Worm (Caenorhabditis elegans) whole organism, L2 larva: ENCODE results near the gene ser-1.

Source experiments
- C34F6.9 ChIP-seq: fragments of 150-350 bp; optimal IDR thresholded peaks from 2 replicates; lab custom pipeline; 2014; ENCODE audit warnings: missing biosample characterization, missing genetic modification characterization
- F13H6.1 ChIP-seq: sonication (generic microtip); optimal IDR thresholded peaks from 2 replicates; lab custom pipeline; 2016; ENCODE audit warnings: missing genetic modification characterization, missing compliant biosample characterization
- ZK546.5 ChIP-seq: sonication (generic microtip); optimal IDR thresholded peaks from 2 replicates; lab custom pipeline; 2017; ENCODE audit warnings: missing biosample characterization, missing genetic modification characterization
- ama-1 ChIP-seq: fragments of 150-350 bp; optimal IDR thresholded peaks from 2 replicates; lab custom pipeline; 2018; ENCODE audit warnings: inconsistent platforms
- blmp-1 ChIP-seq: sonication (generic microtip); optimal IDR thresholded peaks from 2 replicates; lab custom pipeline; 2017; ENCODE audit warnings: missing genetic modification characterization, mild to moderate bottlenecking, missing compliant biosample characterization, antibody characterized with exemption, moderate library complexity; ENCODE audit not compliant: insufficient read depth
- ceh-16 ChIP-seq: fragments of 150-350 bp; optimal IDR thresholded peaks from 2 replicates; lab custom pipeline; 2014; ENCODE audit warnings: missing biosample characterization, missing genetic modification characterization
- crh-2 ChIP-seq: sonication (generic microtip); optimal IDR thresholded peaks from 2 replicates; lab custom pipeline; 2017; ENCODE audit warnings: missing biosample characterization, missing genetic modification characterization
- egl-27 ChIP-seq: sonication (generic microtip); optimal IDR thresholded peaks from 3 replicates; lab custom pipeline; 2017; ENCODE audit warnings: missing biosample characterization, missing genetic modification reagents, missing genetic modification characterization
- elt-1 ChIP-seq: fragments of 150-350 bp; optimal IDR thresholded peaks from 2 replicates; lab custom pipeline; 2014; ENCODE audit warnings: missing biosample characterization, missing genetic modification characterization
- elt-3 ChIP-seq: sonication (generic microtip); optimal IDR thresholded peaks from 2 replicates; lab custom pipeline; 2017; ENCODE audit warnings: missing biosample characterization, missing genetic modification characterization
- fos-1 ChIP-seq: fragments of 150-350 bp; optimal IDR thresholded peaks from 2 replicates; lab custom pipeline; 2014; ENCODE audit warnings: missing biosample characterization, missing genetic modification characterization
- gmeb-1 ChIP-seq: fragments of 150-350 bp; optimal IDR thresholded peaks from 2 replicates; lab custom pipeline; 2014; ENCODE audit warnings: missing biosample characterization, missing genetic modification characterization
- lin-11 ChIP-seq: fragments of 150-350 bp; sonication (generic microtip); optimal IDR thresholded peaks from 2 replicates; lab custom pipeline; 2014; ENCODE audit warnings: missing biosample characterization, missing genetic modification characterization, inconsistent platforms, mixed read lengths
- lin-13 ChIP-seq: fragments of 150-350 bp; optimal IDR thresholded peaks from 2 replicates; lab custom pipeline; 2014; ENCODE audit warnings: missing biosample characterization, missing genetic modification reagents, missing genetic modification characterization
- lin-39 ChIP-seq: fragments of 150-350 bp; optimal IDR thresholded peaks from 2 replicates; lab custom pipeline; 2014; ENCODE audit warnings: missing biosample characterization, missing genetic modification reagents, missing genetic modification characterization
- lsy-2 ChIP-seq, 2 experiments: fragments of 150-350 bp in 1 of 2; sonication (generic microtip) in 1 of 2; optimal IDR thresholded peaks; 2 replicates each; lab custom pipeline; 2014 to 2017; ENCODE audit warnings: missing biosample characterization in 2 of 2, missing genetic modification characterization in 2 of 2
- mab-5 ChIP-seq: fragments of 150-350 bp; optimal IDR thresholded peaks from 2 replicates; lab custom pipeline; 2014; ENCODE audit warnings: missing biosample characterization, missing genetic modification characterization
- mbf-1 ChIP-seq: sonication (generic microtip); optimal IDR thresholded peaks from 2 replicates; lab custom pipeline; 2017; ENCODE audit warnings: missing biosample characterization, missing genetic modification characterization
- nhr-11 ChIP-seq: fragments of 150-350 bp; optimal IDR thresholded peaks from 2 replicates; lab custom pipeline; 2014; ENCODE audit warnings: missing biosample characterization, missing genetic modification characterization
- nhr-12 ChIP-seq: fragments of 150-350 bp; optimal IDR thresholded peaks from 2 replicates; lab custom pipeline; 2014; ENCODE audit warnings: missing biosample characterization, missing genetic modification characterization
- nhr-129 ChIP-seq: fragments of 150-350 bp; optimal IDR thresholded peaks from 2 replicates; lab custom pipeline; 2014; ENCODE audit warnings: missing biosample characterization, missing genetic modification characterization
- nhr-21 ChIP-seq: fragments of 150-350 bp; optimal IDR thresholded peaks from 2 replicates; lab custom pipeline; 2014; ENCODE audit warnings: missing biosample characterization, missing genetic modification characterization
- nhr-237 ChIP-seq: fragments of 150-350 bp; optimal IDR thresholded peaks from 2 replicates; lab custom pipeline; 2014; ENCODE audit warnings: missing biosample characterization, missing genetic modification characterization
- nhr-25 ChIP-seq: fragments of 150-350 bp; sonication (generic microtip); optimal IDR thresholded peaks from 3 replicates; lab custom pipeline; 2014; ENCODE audit warnings: missing biosample characterization, missing genetic modification characterization
- nhr-6 ChIP-seq: fragments of 150-350 bp; optimal IDR thresholded peaks from 2 replicates; lab custom pipeline; 2014; ENCODE audit warnings: missing biosample characterization, missing genetic modification characterization
- nhr-77 ChIP-seq: fragments of 150-350 bp; optimal IDR thresholded peaks from 2 replicates; lab custom pipeline; 2014; ENCODE audit warnings: missing biosample characterization, missing genetic modification characterization
- sem-4 ChIP-seq: fragments of 150-350 bp; optimal IDR thresholded peaks from 2 replicates; lab custom pipeline; 2014; ENCODE audit warnings: missing biosample characterization, missing genetic modification reagents, missing genetic modification characterization
- skn-1 ChIP-seq: sonication (generic microtip); optimal IDR thresholded peaks from 2 replicates; lab custom pipeline; 2017; ENCODE audit warnings: missing biosample characterization, missing genetic modification characterization
- snpc-4 ChIP-seq: fragments of 150-350 bp; optimal IDR thresholded peaks from 2 replicates; lab custom pipeline; 2014; ENCODE audit warnings: missing biosample characterization, missing genetic modification characterization
- unc-39 ChIP-seq: fragments of 150-350 bp; optimal IDR thresholded peaks from 2 replicates; lab custom pipeline; 2014; ENCODE audit warnings: missing biosample characterization, missing genetic modification characterization
- zag-1 ChIP-seq: fragments of 150-350 bp; optimal IDR thresholded peaks from 2 replicates; lab custom pipeline; 2014; ENCODE audit warnings: missing biosample characterization, missing genetic modification characterization
- ztf-1 ChIP-seq: fragments of 200-800 bp; sonication (Bioruptor generic); conservative IDR thresholded peaks from 2 replicates; pipeline ENCODE4 v1.3.6; 2022; ENCODE audit warnings: missing genetic modification characterization, missing compliant biosample characterization
- ztf-11 ChIP-seq: sonication (generic microtip); optimal IDR thresholded peaks from 2 replicates; lab custom pipeline; 2017; ENCODE audit warnings: missing biosample characterization, missing genetic modification characterization
- ztf-4 ChIP-seq: fragments of 150-350 bp; optimal IDR thresholded peaks from 2 replicates; lab custom pipeline; 2014; ENCODE audit warnings: missing biosample characterization, missing genetic modification characterization

The ser-1 gene

ce11 chrX:16535192-16535591 is 44.4 kb upstream of the ser-1 start:
- TF ChIP-seq blmp-1 (tag; lab: Kevin White, UChicago) = peak; percentile 70
- TF ChIP-seq elt-1 = no peak

ce11 chrX:16536230-16536940 is 43.2 kb upstream of the ser-1 start, which contains the start of gene pat-9:
pat-9 (plus strand) TSS chrX:16536890.
- TF ChIP-seq gmeb-1 (tag; lab: Kevin White, UChicago) = no peak
- TF ChIP-seq unc-39 (tag; lab: Kevin White, UChicago) = no peak
- TF ChIP-seq lsy-2 (tag; optimal IDR thresholded peaks at IDR 0.05; lab: Kevin White, UChicago) = no peak
- TF ChIP-seq ztf-1 (GFP tag; lab: Robert Waterston, UW) = no peak
- TF ChIP-seq mab-5 (tag; lab: Kevin White, UChicago) = no peak
- TF ChIP-seq ztf-4 (tag; lab: Kevin White, UChicago) = no peak
- TF ChIP-seq nhr-6 (tag; lab: Kevin White, UChicago) = no peak
- no peak for TF ChIP-seq sem-4
- no peak for TF ChIP-seq F13H6.1 (tag; lab: Kevin White, UChicago)
- TF ChIP-seq nhr-11 = no peak
- no peak for TF ChIP-seq nhr-25 (tag; lab: Kevin White, UChicago)
- TF ChIP-seq fos-1 (tag; lab: Kevin White, UChicago) = no peak
- no peak for TF ChIP-seq nhr-21 (tag; lab: Kevin White, UChicago)
- no peak for TF ChIP-seq lin-39 (tag; lab: Kevin White, UChicago)
- TF ChIP-seq mbf-1 (tag; lab: Kevin White, UChicago) = no peak

ce11 chrX:16540374-16540773 is 39.2 kb upstream of the ser-1 start, which contains the start of gene osm-1:
osm-1 (plus strand) TSS chrX:16540674.
- TF ChIP-seq lin-11 (no peak), ama-1 (lab: Kevin White, UChicago) (no peak), nhr-6 (tag; lab: Kevin White, UChicago) (no peak), sem-4 (no peak)

- no peak for TF ChIP-seq sem-4
- TF ChIP-seq nhr-21 (tag; lab: Kevin White, UChicago) = no peak
- no peak for TF ChIP-seq F13H6.1 (tag; lab: Kevin White, UChicago)
- no peak for TF ChIP-seq ceh-16 (tag; lab: Kevin White, UChicago)
- TF ChIP-seq ztf-1 (GFP tag; lab: Robert Waterston, UW) = no peak
- TF ChIP-seq nhr-11 = no peak
- TF ChIP-seq crh-2 (tag; lab: Kevin White, UChicago) = no peak
- TF ChIP-seq ztf-4 (tag; lab: Kevin White, UChicago) = no peak
- no peak for TF ChIP-seq nhr-77 (tag; lab: Kevin White, UChicago)
- no peak for TF ChIP-seq elt-3 (tag; lab: Kevin White, UChicago)
- TF ChIP-seq nhr-129 = no peak
- no peak for TF ChIP-seq C34F6.9
Observed at ce11 chrX:16543887-16544286, 35.7 kb upstream of the ser-1 start.

- TF ChIP-seq snpc-4 (tag; lab: Kevin White, UChicago) (peak; percentile 47), elt-3 (tag; lab: Kevin White, UChicago) (no peak)
Observed at ce11 chrX:16545641-16546040, 33.9 kb upstream of the ser-1 start.

- TF ChIP-seq ztf-11 (tag; lab: Kevin White, UChicago) (no peak), fos-1 (tag; lab: Kevin White, UChicago) (no peak), unc-39 (tag; lab: Kevin White, UChicago) (no peak), nhr-12 (no peak), nhr-237 (no peak), elt-1 (no peak), ztf-4 (tag; lab: Kevin White, UChicago) (no peak), ZK546.5 (tag; lab: Kevin White, UChicago) (no peak), mbf-1 (tag; lab: Kevin White, UChicago) (no peak), lin-13 (GFP tag; lab: Kevin White, UChicago) (no peak), egl-27 (tag; lab: Kevin White, UChicago) (no peak), zag-1 (tag; lab: Kevin White, UChicago) (no peak), skn-1 (tag; lab: Kevin White, UChicago) (no peak)
- TF ChIP-seq, all 48 proteins: peak for 0
Observed at ce11 chrX:16546135-16546534, 33.4 kb upstream of the ser-1 start.
